Worm (Caenorhabditis elegans): ENCODE results near the gene Y56A3A.16.

Y56A3A.16 gene

DNA sequence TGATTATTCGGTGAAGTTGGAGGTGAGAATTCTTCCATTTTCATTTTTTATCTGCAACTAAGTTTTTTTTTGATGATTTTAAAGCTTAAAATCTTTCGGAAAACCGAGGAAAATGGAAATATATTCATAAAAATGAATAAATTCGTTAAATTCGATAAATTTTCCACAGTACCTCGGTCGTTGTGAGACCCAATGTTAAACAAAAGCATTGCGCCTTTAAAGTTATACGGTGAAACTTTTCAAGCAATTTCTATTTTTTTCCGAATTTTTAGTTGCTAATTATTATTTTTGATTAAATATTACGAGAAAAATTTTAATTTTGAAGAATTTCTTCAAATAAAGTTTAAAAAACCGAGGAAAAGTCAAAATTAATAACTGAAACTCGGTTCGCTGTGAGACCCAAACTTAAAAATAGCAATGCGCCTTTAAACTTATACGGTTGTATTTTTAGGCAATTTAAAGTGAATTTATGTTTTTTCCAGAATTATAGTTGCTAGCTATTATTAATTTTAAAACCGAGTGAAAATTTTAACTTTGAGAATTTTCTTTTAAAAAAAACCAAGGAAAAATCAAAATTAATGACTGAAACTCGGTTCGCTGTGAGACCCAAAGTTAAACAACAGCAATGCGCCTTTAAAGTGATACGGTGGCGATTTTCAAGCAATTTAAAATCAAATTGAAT is 44.7 kb downstream of the Y56A3A.16 start, which contains the start of gene taf-12:
taf-12 (minus strand) TSS at position 51 of the 682 bp plus-strand sequence.
- TF ChIP-seq mep-1 (tag; optimal IDR thresholded peaks at IDR 0.05): no peak
- TF ChIP-seq cnd-1 (tag; optimal IDR thresholded peaks at IDR 0.05): no peak
- TF ChIP-seq M03D4.4 (tag; optimal IDR thresholded peaks at IDR 0.05): no peak
- no peak for TF ChIP-seq lsy-2 (tag; optimal IDR thresholded peaks at IDR 0.05)
- TF ChIP-seq bed-3 (GFP tag; optimal IDR thresholded peaks at IDR 0.05): no peak
- TF ChIP-seq unc-120 (tag; optimal IDR thresholded peaks at IDR 0.05; ENCODE audit: poor library complexity, severe bottlenecking): no peak
- TF ChIP-seq ceh-39 (tag; optimal IDR thresholded peaks at IDR 0.05): no peak
- no peak for TF ChIP-seq ztf-11 (tag; optimal IDR thresholded peaks at IDR 0.05)
- no peak for TF ChIP-seq unc-39 (tag; optimal IDR thresholded peaks at IDR 0.05)

DNA sequence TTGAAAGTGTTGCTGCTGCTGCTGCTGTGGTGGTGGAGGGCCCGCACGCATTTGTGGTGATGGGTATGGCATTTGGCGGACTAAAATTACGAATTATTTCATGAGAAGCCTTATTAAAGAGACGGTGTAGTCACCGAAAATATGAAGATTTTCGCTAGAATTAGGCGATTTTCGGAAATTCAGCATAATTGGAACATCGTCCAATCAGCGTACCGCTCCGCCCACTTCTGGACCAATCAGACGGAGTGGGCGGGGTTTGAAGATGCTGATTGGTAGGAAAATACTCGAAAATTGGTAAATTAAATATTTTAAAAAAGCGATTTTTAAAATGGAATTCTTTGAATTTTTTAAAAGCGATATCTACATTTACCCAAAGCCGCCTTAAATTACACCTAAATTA is 48.0 kb downstream of the Y56A3A.16 start:
- TF ChIP-seq nhr-28 (tag; optimal IDR thresholded peaks at IDR 0.05): no peak
- TF ChIP-seq ceh-83 (GFP tag; optimal IDR thresholded peaks at IDR 0.05): no peak
- no peak for TF ChIP-seq zip-8 (tag; optimal IDR thresholded peaks at IDR 0.05)
- no peak for TF ChIP-seq flh-1 (GFP tag; optimal IDR thresholded peaks at IDR 0.05)
- TF ChIP-seq pha-4 (tag; optimal IDR thresholded peaks at IDR 0.05): no peak
- no peak for TF ChIP-seq unc-120 (tag; optimal IDR thresholded peaks at IDR 0.05; ENCODE audit: poor library complexity, severe bottlenecking)
- no peak for TF ChIP-seq cnd-1 (tag; optimal IDR thresholded peaks at IDR 0.05)
- TF ChIP-seq hlh-1 (tag; optimal IDR thresholded peaks at IDR 0.05): no peak
- no peak for TF ChIP-seq ceh-43 (GFP tag; optimal IDR thresholded peaks at IDR 0.05)
- TF ChIP-seq unc-62 (GFP tag; optimal IDR thresholded peaks at IDR 0.05): no peak
- no peak for TF ChIP-seq lin-32 (GFP tag; optimal IDR thresholded peaks at IDR 0.05)
- no peak for TF ChIP-seq ces-1 (GFP tag; optimal IDR thresholded peaks at IDR 0.05)

DNA sequence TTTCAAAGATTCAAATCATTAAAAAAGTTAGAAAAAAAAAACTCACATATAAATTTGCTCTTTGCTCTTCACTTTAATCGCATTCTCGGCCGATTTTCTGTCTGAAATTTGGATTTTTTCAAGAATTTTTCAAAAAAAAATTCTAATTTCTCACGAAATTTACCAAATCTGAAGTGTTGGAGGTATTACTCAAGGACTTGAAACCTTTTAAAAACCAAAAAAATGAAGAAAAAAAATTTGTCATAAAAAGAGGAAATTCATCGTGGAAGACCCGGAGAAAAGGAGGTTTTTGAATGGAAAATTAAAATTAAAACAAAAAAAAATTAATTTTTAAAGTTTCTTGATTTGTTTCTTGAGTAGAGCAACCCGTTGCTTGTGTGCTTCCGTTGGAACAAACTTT is 52.0 kb downstream of the Y56A3A.16 start, which contains the start of gene Y56A3A.2:
Y56A3A.2 (minus strand) TSS at position 101 of the 400 bp plus-strand sequence.
- TF ChIP-seq mls-2 (tag; optimal IDR thresholded peaks at IDR 0.05): no peak
- no peak for TF ChIP-seq drap-1 (GFP tag; optimal IDR thresholded peaks at IDR 0.05)
- TF ChIP-seq sem-2 (GFP tag; optimal IDR thresholded peaks at IDR 0.05): no peak
- no peak for TF ChIP-seq nhr-28 (tag; optimal IDR thresholded peaks at IDR 0.05)
- TF ChIP-seq zip-8 (tag; optimal IDR thresholded peaks at IDR 0.05): no peak
- no peak for TF ChIP-seq hlh-1 (tag; optimal IDR thresholded peaks at IDR 0.05)
- no peak for TF ChIP-seq nhr-12 (tag; optimal IDR thresholded peaks at IDR 0.05)
- no peak for TF ChIP-seq nhr-76 (tag; optimal IDR thresholded peaks at IDR 0.05)
- TF ChIP-seq sptf-1 (tag; optimal IDR thresholded peaks at IDR 0.05): no peak
- no peak for TF ChIP-seq unc-39 (tag; optimal IDR thresholded peaks at IDR 0.05)
- TF ChIP-seq ztf-11 (tag; optimal IDR thresholded peaks at IDR 0.05): no peak

DNA sequence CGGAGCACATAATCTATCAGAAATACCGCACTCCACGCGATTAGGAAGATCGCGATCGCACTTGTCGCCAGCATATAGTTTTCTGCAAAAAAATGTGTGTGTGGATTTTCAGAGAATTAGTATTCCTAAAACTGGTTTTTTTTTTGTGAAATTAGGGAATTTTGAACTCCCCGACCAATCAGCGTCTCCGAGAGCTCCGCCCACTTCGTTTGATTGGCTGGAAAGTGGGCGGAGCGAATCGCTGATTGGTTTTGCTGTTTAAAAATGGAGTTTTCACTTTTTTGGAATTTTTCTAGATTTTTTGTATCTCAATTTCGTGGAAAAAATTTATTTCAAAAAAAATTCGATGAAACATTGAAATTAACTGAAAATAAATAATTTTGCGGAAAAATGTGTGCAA is 53.0 kb downstream of the Y56A3A.16 start:
- TF ChIP-seq snpc-4 (tag; optimal IDR thresholded peaks at IDR 0.05) (no peak), mep-1 (tag; optimal IDR thresholded peaks at IDR 0.05) (no peak), ces-1 (GFP tag; optimal IDR thresholded peaks at IDR 0.05) (no peak), nhr-2 (tag; optimal IDR thresholded peaks at IDR 0.05) (no peak), sptf-1 (tag; optimal IDR thresholded peaks at IDR 0.05) (no peak), mls-2 (tag; optimal IDR thresholded peaks at IDR 0.05) (no peak), lin-13 (tag; optimal IDR thresholded peaks at IDR 0.05) (no peak), ceh-43 (GFP tag; optimal IDR thresholded peaks at IDR 0.05) (no peak)

All from whole organism, mixed stage, embryonic.